Fruit fly (Drosophila melanogaster): Measurements from ENCODE around the gene CG12171.

Gene CG12171

DNA sequence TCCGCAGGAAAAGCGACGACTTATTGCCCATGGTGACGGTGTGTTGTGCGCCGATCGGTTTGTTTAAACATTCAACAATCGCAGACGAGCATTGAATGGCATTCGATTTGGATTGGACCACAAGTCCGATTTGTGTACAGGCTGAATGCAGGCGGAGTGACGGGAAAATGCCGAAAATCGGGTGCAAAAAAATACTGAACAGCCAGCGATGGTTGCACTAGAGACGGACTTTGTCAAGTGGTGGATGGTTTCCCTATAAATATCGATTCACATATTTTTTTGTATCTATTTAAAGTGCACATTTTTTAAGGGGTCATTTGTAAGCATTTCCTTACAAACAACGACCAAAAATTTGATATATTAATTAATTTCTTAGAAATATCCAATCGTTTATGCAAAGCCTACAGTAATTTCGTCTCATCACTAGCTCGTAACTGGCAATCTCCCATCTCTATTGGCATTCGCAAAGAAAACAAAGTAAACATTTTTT lies 21.3 kb downstream of the CG12171 start, which contains the start of the genes elm and MED27 (continued):
- TF ChIP-seq ss (GFP tag; optimal IDR thresholded peaks at IDR 0.05) = peak; percentile 62 to 85
- peak; percentile 92 for TF ChIP-seq topi (GFP tag; optimal IDR thresholded peaks at IDR 0.05)
- peak; percentile 93 for TF ChIP-seq CG3032 (tag; optimal IDR thresholded peaks at IDR 0.05)
- TF ChIP-seq Ets96B (tag; optimal IDR thresholded peaks at IDR 0.05) = peak; percentile 87
- TF ChIP-seq Ets21C (GFP tag; optimal IDR thresholded peaks at IDR 0.05) = peak; percentile 95
- peak; percentile 86 for TF ChIP-seq eg (GFP tag; IDR thresholded peaks at IDR 0.05)
- peak; percentile 86 for TF ChIP-seq CG34406 (GFP tag; optimal IDR thresholded peaks at IDR 0.05)
- no peak for TF ChIP-seq CG16779 (tag; optimal IDR thresholded peaks at IDR 0.05)

DNA sequence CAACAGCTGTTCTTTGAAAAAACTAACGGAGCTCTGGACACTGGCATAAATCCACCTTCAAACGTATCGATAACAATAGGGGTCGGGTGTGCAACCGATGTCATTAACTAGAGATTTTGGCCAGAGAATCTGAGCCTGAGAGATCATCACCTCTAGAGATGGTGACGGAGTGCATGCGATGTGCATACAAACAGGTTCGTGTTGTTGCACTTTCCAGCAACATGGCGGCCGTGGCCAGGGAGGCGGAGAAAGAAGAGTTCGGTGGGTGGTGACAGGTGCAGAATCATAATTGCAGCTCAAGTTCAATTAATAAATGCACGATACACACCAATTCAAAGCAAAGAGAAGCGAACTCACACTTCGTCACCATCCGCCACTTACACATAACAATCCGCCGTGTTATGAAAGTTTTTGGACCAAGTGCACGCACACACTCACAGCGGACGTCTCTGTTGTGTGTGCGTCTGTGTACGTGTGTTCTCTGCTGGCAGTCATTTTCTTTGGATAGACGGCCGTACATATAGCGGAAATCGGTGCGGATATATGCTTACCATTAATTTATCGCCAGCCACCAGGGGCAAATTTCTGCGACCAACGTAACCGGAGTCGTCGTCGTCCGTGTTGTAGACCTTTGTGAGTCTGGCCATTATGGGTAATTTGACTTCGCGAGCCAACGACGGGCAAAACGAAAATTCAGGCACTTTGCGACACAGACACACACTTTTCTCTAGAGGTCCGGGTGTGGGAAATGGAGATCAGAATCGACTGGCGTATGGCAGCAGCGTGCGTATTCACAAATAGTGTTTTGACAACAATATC lies 25.8 kb downstream of the CG12171 start:
- no peak for TF ChIP-seq ss (GFP tag; optimal IDR thresholded peaks at IDR 0.05)
- no peak for TF ChIP-seq fkh (GFP tag; optimal IDR thresholded peaks at IDR 0.05)
- peak; percentile 77 for TF ChIP-seq Eip78C (GFP tag)
- no peak for TF ChIP-seq CG8319 (GFP tag; optimal IDR thresholded peaks at IDR 0.05)
- no peak for TF ChIP-seq CG6163 (GFP tag; IDR thresholded peaks at IDR 0.05)
- no peak for TF ChIP-seq CG6808 (GFP tag; optimal IDR thresholded peaks at IDR 0.05)
- peak; percentile 27 for TF ChIP-seq net (GFP tag; optimal IDR thresholded peaks at IDR 0.05)
- TF ChIP-seq CG6276 (GFP tag; optimal IDR thresholded peaks at IDR 0.05) = no peak
- TF ChIP-seq Eip93F (GFP tag; optimal IDR thresholded peaks at IDR 0.05) = no peak
- peak; percentile 55 for TF ChIP-seq vri (GFP tag; optimal IDR thresholded peaks at IDR 0.05)
- peak; percentile 2 for TF ChIP-seq cyc (GFP tag; optimal IDR thresholded peaks at IDR 0.05)
- TF ChIP-seq spab (GFP tag; optimal IDR thresholded peaks at IDR 0.05) = no peak
- TF ChIP-seq CG8119 (GFP tag; IDR thresholded peaks at IDR 0.05) = peak; percentile 19; the same call in 1 of the 3 replicates
- TF ChIP-seq CG15336 (GFP tag; IDR thresholded peaks at IDR 0.05) = peak; percentile 36; the same call in 1 of the 2 replicates
- TF ChIP-seq lz (GFP tag; optimal IDR thresholded peaks at IDR 0.05) = no peak
- TF ChIP-seq Blimp-1 (GFP tag; optimal IDR thresholded peaks at IDR 0.05) = no peak
- no peak for TF ChIP-seq CG4318 (GFP tag; optimal IDR thresholded peaks at IDR 0.05)
- TF ChIP-seq achi (GFP tag; optimal IDR thresholded peaks at IDR 0.05) = peak; percentile 2
- no peak for TF ChIP-seq OdsH (GFP tag; optimal IDR thresholded peaks at IDR 0.05)
- no peak for TF ChIP-seq eg (GFP tag; IDR thresholded peaks at IDR 0.05)
- TF ChIP-seq Ets21C (GFP tag; optimal IDR thresholded peaks at IDR 0.05) = no peak
- peak; percentile 14 for TF ChIP-seq CG6792 (GFP tag; optimal IDR thresholded peaks at IDR 0.05)
- TF ChIP-seq Eip75B (GFP tag; optimal IDR thresholded peaks at IDR 0.05) = peak; percentile 25
- no peak for TF ChIP-seq salr (GFP tag; optimal IDR thresholded peaks at IDR 0.05)
- TF ChIP-seq esn (GFP tag; optimal IDR thresholded peaks at IDR 0.05) = peak; percentile 16
- no peak for TF ChIP-seq Met (GFP tag; optimal IDR thresholded peaks at IDR 0.05)
- TF ChIP-seq CG1621 (tag; optimal IDR thresholded peaks at IDR 0.05) = peak; percentile 55
- TF ChIP-seq CG11294 (GFP tag; IDR thresholded peaks at IDR 0.05) = no peak
- no peak for TF ChIP-seq CG10669 (GFP tag; optimal IDR thresholded peaks at IDR 0.05)
- TF ChIP-seq CG7368 (GFP tag; optimal IDR thresholded peaks at IDR 0.05) = no peak
- no peak for TF ChIP-seq dac (GFP tag; optimal IDR thresholded peaks at IDR 0.05)
- no peak for TF ChIP-seq Smox (GFP tag; optimal IDR thresholded peaks at IDR 0.05)
- peak; percentile 94 for TF ChIP-seq svp (GFP tag)
- no peak for TF ChIP-seq CG32006 (GFP tag; optimal IDR thresholded peaks at IDR 0.05)
- no peak for TF ChIP-seq Gug (GFP tag; IDR thresholded peaks at IDR 0.05)
- no peak for TF ChIP-seq pdm3 (GFP tag; optimal IDR thresholded peaks at IDR 0.05)
- TF ChIP-seq fd85E (GFP tag; optimal IDR thresholded peaks at IDR 0.05) = no peak

Measured in whole organism, prepupa.